Worm (Caenorhabditis elegans) whole organism, L3 larva: ENCODE results near the gene nifk-1.

Experiments
- ama-1 ChIP-seq: fragments of 150-350 bp; optimal IDR thresholded peaks from 2 replicates; lab custom pipeline; 2018
- ceh-16 ChIP-seq: sonication (generic microtip); optimal IDR thresholded peaks from 2 replicates; lab custom pipeline; 2017; ENCODE audit warnings: missing biosample characterization, missing genetic modification characterization
- ceh-82 ChIP-seq: fragments of 150-350 bp; optimal IDR thresholded peaks from 2 replicates; lab custom pipeline; 2014; ENCODE audit warnings: missing biosample characterization, missing genetic modification characterization
- ceh-9 ChIP-seq: sonication (generic microtip); optimal IDR thresholded peaks from 2 replicates; lab custom pipeline; 2018; ENCODE audit warnings: missing biosample characterization, missing genetic modification characterization
- fkh-10 ChIP-seq: sonication (generic microtip); optimal IDR thresholded peaks from 2 replicates; lab custom pipeline; 2017; ENCODE audit warnings: missing biosample characterization, missing genetic modification reagents, missing genetic modification characterization
- lin-15B ChIP-seq: fragments of 150-350 bp; optimal IDR thresholded peaks from 2 replicates; lab custom pipeline; 2014; ENCODE audit warnings: missing biosample characterization, missing genetic modification characterization
- mdl-1 ChIP-seq: fragments of 150-350 bp; optimal IDR thresholded peaks from 2 replicates; lab custom pipeline; 2014; ENCODE audit warnings: missing biosample characterization, missing genetic modification characterization
- nhr-11 ChIP-seq: fragments of 150-350 bp; optimal IDR thresholded peaks from 2 replicates; lab custom pipeline; 2014; ENCODE audit warnings: missing biosample characterization, missing genetic modification characterization
- sea-2 ChIP-seq: fragments of 150-350 bp; sonication (generic microtip); optimal IDR thresholded peaks from 4 replicates; lab custom pipeline; 2014; ENCODE audit warnings: missing biosample characterization, missing genetic modification reagents, missing genetic modification characterization
- skn-1 ChIP-seq: fragments of 150-350 bp; optimal IDR thresholded peaks from 2 replicates; lab custom pipeline; 2014; ENCODE audit warnings: missing biosample characterization, missing genetic modification characterization
- unc-39 ChIP-seq: sonication (generic microtip); optimal IDR thresholded peaks from 4 replicates; lab custom pipeline; 2017; ENCODE audit warnings: missing biosample characterization, missing genetic modification characterization
- unc-62 ChIP-seq: fragments of 150-350 bp; sonication (generic microtip); optimal IDR thresholded peaks from 4 replicates; lab custom pipeline; 2014; ENCODE audit warnings: missing biosample characterization, missing genetic modification reagents, missing genetic modification characterization
- zag-1 ChIP-seq: fragments of 150-350 bp; optimal IDR thresholded peaks from 2 replicates; lab custom pipeline; 2014; ENCODE audit warnings: missing biosample characterization, missing genetic modification characterization

DNA sequence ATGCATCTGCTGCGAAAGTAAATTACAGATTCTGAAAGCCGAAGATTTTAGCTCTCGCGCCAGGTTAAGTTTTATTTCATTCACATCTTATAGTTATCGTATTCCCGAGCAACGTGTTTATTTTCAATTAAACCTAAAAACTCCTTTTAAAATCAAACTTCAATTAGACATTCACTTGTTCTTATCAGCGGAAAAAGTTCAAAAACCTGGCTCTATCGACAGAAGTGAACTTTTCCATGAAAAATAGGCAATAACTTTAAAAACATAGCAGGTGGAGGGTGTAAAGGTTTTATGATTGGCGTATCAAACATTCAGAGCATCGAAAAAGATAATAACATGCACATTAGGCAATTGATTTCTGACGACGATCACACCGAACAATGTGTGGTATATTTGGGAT is 4.1 kb downstream of the nifk-1 start, which contains the start of gene ppat-1:
- TF ChIP-seq lin-15B (tag; lab: Kevin White, UChicago) (no peak), unc-39 (tag; lab: Kevin White, UChicago) (no peak), ceh-16 (tag; lab: Kevin White, UChicago) (no peak), skn-1 (no peak), ceh-9 (tag; lab: Kevin White, UChicago) (no peak), zag-1 (tag; lab: Kevin White, UChicago) (no peak), ama-1 (lab: Kevin White, UChicago) (no peak), unc-62 (no peak), nhr-11 (no peak), ceh-82 (tag; lab: Kevin White, UChicago) (no peak), sea-2 (GFP tag; lab: Kevin White, UChicago) (no peak), fkh-10 (GFP tag; lab: Kevin White, UChicago) (no peak), mdl-1 (tag; lab: Kevin White, UChicago) (no peak)
